Fruit fly (Drosophila melanogaster) Kc167 (cell line): ENCODE results near the gene CG7872.

Experiments used
- Sin3A ChIP-seq: fragments of >200 bp; optimal IDR thresholded peaks from 2 replicates; lab custom pipeline; 2018; ENCODE audit warnings: missing external identifiers
- h ChIP-seq: fragments of >200 bp; optimal IDR thresholded peaks from 3 replicates; lab custom pipeline; 2018; ENCODE audit warnings: missing external identifiers

dm6 chrX:15615426-15615825 is 37.4 kb downstream of the CG7872 start:
- TF ChIP-seq h (lab: Kevin White, UChicago) (no peak), Sin3A (lab: Kevin White, UChicago) (no peak)
